Fruit fly (Drosophila melanogaster) whole organism, adult: ENCODE results near the gene blp.

Experiments
- CG12768 ChIP-seq: fragments of 200-800 bp; sonication (Bioruptor generic); optimal IDR thresholded peaks from 2 replicates; lab custom pipeline; 2017; ENCODE audit warnings: missing biosample characterization, missing genetic modification characterization, mild to moderate bottlenecking, moderate library complexity, missing genetic modification reagents
- CG14711 ChIP-seq: fragments of 200-800 bp; sonication (Bioruptor generic); optimal IDR thresholded peaks from 2 replicates; lab custom pipeline; 2018; ENCODE audit warnings: missing biosample characterization, mild to moderate bottlenecking, missing genetic modification characterization, moderate library complexity
- CG1620 ChIP-seq: fragments of 200-800 bp; sonication (Bioruptor generic); optimal IDR thresholded peaks from 2 replicates; lab custom pipeline; 2016; ENCODE audit warnings: missing biosample characterization, missing genetic modification characterization
- CG33017 ChIP-seq: fragments of 200-800 bp; sonication (Bioruptor generic); optimal IDR thresholded peaks from 2 replicates; lab custom pipeline; 2018; ENCODE audit warnings: missing biosample characterization, mild to moderate bottlenecking, missing genetic modification characterization, moderate library complexity
- CG5204 ChIP-seq: fragments of 200-800 bp; sonication (Bioruptor generic); optimal IDR thresholded peaks from 2 replicates; lab custom pipeline; 2016; ENCODE audit warnings: missing biosample characterization, missing genetic modification characterization
- CG7101 ChIP-seq: fragments of 200-800 bp; sonication (Bioruptor generic); optimal IDR thresholded peaks from 2 replicates; lab custom pipeline; 2018; ENCODE audit warnings: missing biosample characterization, mild to moderate bottlenecking, missing genetic modification characterization, moderate library complexity
- Crg-1 ChIP-seq: fragments of 200-800 bp; sonication (Bioruptor generic); optimal IDR thresholded peaks from 2 replicates; lab custom pipeline; 2016; ENCODE audit warnings: missing biosample characterization, missing genetic modification characterization
- Hr96 ChIP-seq: fragments of 200-800 bp; sonication (Bioruptor generic); optimal IDR thresholded peaks from 2 replicates; lab custom pipeline; 2016; ENCODE audit warnings: missing biosample characterization, missing genetic modification characterization
- Mnt ChIP-seq: fragments of 200-800 bp; sonication (Bioruptor generic); optimal IDR thresholded peaks from 2 replicates; lab custom pipeline; 2016; ENCODE audit warnings: missing biosample characterization, mild to moderate bottlenecking, missing genetic modification characterization
- cnc ChIP-seq, 2 experiments: fragments of >200 bp; optimal IDR thresholded peaks; 2 replicates each; lab custom pipeline; 2017
- kay ChIP-seq: fragments of 200-800 bp; sonication (Bioruptor generic); peaks from one replicate; lab custom pipeline; 2016; ENCODE audit warnings: missing biosample characterization, missing genetic modification characterization, borderline replicate concordance
- pad ChIP-seq: fragments of 200-800 bp; sonication (Bioruptor generic); optimal IDR thresholded peaks from 3 replicates; lab custom pipeline; 2017; ENCODE audit warnings: missing biosample characterization, missing genetic modification characterization, mild to moderate bottlenecking, moderate library complexity, missing genetic modification reagents
- tj ChIP-seq: fragments of 200-800 bp; sonication (Bioruptor generic); optimal IDR thresholded peaks from 3 replicates; lab custom pipeline; 2017; ENCODE audit warnings: missing biosample characterization, mild to moderate bottlenecking, missing genetic modification characterization, moderate library complexity

DNA sequence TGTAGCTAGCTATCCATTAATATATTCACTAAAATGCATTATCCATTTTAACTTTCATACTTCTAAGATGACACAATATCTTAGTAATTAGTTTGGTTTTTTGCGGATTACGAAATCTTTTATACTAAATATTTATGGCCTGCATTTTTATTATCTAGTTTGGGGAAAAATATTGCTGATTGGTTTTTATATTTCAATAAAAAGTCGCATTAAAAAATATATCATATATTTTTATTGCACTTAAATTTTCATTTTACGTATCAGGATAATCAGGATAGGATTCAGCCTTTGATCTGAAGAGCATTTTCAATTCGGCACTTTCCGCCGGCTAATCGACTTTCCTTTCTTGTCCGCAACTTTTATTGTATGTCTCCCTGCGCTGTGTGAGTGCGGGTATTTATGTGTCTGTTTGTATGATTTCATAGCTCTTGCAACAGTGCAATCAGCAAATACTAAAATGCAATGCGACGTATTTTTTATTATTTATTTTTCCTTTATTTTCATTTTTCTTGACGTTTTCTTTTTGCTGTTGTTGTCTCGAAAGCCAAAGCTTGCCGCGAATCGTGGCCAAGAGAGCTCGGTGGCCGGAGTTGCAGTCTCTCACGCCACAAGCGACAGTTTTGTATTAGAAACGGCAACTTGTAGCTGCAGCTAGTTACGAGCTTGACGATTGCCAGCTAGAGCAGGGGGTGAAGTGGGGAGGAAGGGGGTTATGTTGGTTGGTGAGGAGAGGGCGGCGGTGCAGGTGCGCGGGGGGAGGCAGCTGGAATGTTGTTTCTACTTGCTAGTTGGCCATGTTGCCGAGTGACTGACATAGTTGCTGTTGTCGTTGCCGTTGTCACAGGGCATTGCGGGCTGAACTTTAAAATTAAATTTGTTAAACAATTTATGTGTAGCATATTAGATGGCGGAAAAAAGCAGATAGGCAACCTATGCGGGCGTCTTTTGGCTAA lies 10.7 kb upstream of the blp start:
- TF ChIP-seq CG12768 (no peak), pad (GFP tag; lab: Kevin White, UChicago) (no peak), CG5204 (GFP tag; lab: Kevin White, UChicago) (no peak), kay (GFP tag; lab: Kevin White, UChicago) (no peak), CG14711 (tag; lab: Kevin White, UChicago) (no peak), CG1620 (GFP tag; lab: Kevin White, UChicago) (no peak), Crg-1 (GFP tag; lab: Kevin White, UChicago) (no peak), CG7101 (tag; lab: Kevin White, UChicago) (no peak), Mnt (GFP tag; lab: Kevin White, UChicago) (no peak), cnc (optimal IDR thresholded peaks at IDR 0.05; lab: Kevin White, UChicago) (no peak), tj (no peak), Hr96 (no peak), CG33017 (no peak)
